Worm (Caenorhabditis elegans) whole organism, L4 larva: Measurements from ENCODE around the gene H21P03.10.

Experiments
- F10B5.3 ChIP-seq: sonication (generic microtip); optimal IDR thresholded peaks from 2 replicates; lab custom pipeline; 2016; ENCODE audit warnings: mild to moderate bottlenecking, missing genetic modification characterization, missing compliant biosample characterization
- F49E8.2 ChIP-seq: sonication (generic microtip); optimal IDR thresholded peaks from 2 replicates; lab custom pipeline; 2016; ENCODE audit warnings: missing compliant biosample characterization, mild to moderate bottlenecking, missing genetic modification characterization, borderline replicate concordance
- Y105C5A.15 ChIP-seq: fragments of 200-800 bp; sonication (Bioruptor generic); IDR thresholded peaks from 2 replicates; pipeline ENCODE4 v1.3.6; 2022; ENCODE audit warnings: missing genetic modification characterization, missing compliant biosample characterization
- Y5F2A.4 ChIP-seq: fragments of 200-800 bp; sonication (Bioruptor generic); optimal IDR thresholded peaks from 2 replicates; lab custom pipeline; 2018; ENCODE audit warnings: mild to moderate bottlenecking, missing genetic modification characterization, missing compliant biosample characterization
- ZK337.2 ChIP-seq: fragments of 200-800 bp; sonication (Bioruptor generic); IDR thresholded peaks from 2 replicates; pipeline ENCODE4 v1.3.6; 2022; ENCODE audit warnings: missing genetic modification reagents, missing genetic modification characterization, missing compliant biosample characterization
- aha-1 ChIP-seq: fragments of 150-350 bp; peaks from one replicate; lab custom pipeline; 2014; ENCODE audit warnings: missing biosample characterization, missing genetic modification characterization
- ceh-20 ChIP-seq: fragments of 200-800 bp; sonication (Bioruptor generic); IDR thresholded peaks from 2 replicates; pipeline ENCODE4 v1.3.6; 2022; ENCODE audit warnings: missing genetic modification reagents, missing genetic modification characterization, missing compliant biosample characterization
- ceh-82 ChIP-seq: sonication (generic microtip); optimal IDR thresholded peaks from 2 replicates; lab custom pipeline; 2017; ENCODE audit warnings: missing biosample characterization, missing genetic modification characterization
- ces-1 ChIP-seq: fragments of 150-350 bp; sonication (generic microtip); optimal IDR thresholded peaks from 4 replicates; lab custom pipeline; 2014; ENCODE audit warnings: missing biosample characterization, missing genetic modification reagents, missing genetic modification characterization
- cey-2 ChIP-seq: sonication (generic microtip); optimal IDR thresholded peaks from 3 replicates; lab custom pipeline; 2017; ENCODE audit warnings: missing genetic modification characterization, mild to moderate bottlenecking, missing compliant biosample characterization, antibody characterized with exemption, borderline replicate concordance; ENCODE audit not compliant: insufficient read depth
- daf-16 ChIP-seq, 3 experiments: sonication (generic microtip); optimal IDR thresholded peaks; 2 replicates each; lab custom pipeline; 2016 to 2017; ENCODE audit warnings: missing genetic modification characterization in 3 of 3, missing genetic modification reagents in 3 of 3, mild to moderate bottlenecking in 2 of 3, missing compliant biosample characterization in 2 of 3, missing biosample characterization in 1 of 3, moderate library complexity in 1 of 3
- daf-19 ChIP-seq: fragments of 200-800 bp; sonication (Bioruptor generic); conservative IDR thresholded peaks from 2 replicates; pipeline ENCODE4 v1.3.6; 2022; ENCODE audit warnings: missing genetic modification characterization, missing compliant biosample characterization
- daf-8 ChIP-seq: fragments of 200-800 bp; sonication (Bioruptor generic); IDR thresholded peaks from 2 replicates; pipeline ENCODE4 v1.3.6; 2022; ENCODE audit warnings: missing genetic modification characterization, missing compliant biosample characterization
- dmd-6 ChIP-seq: fragments of 200-800 bp; sonication (Bioruptor generic); IDR thresholded peaks from 2 replicates; pipeline ENCODE4 v1.3.6; 2022; ENCODE audit warnings: missing genetic modification reagents, missing genetic modification characterization, missing compliant biosample characterization
- dpl-1 ChIP-seq: fragments of 150-350 bp; optimal IDR thresholded peaks from 2 replicates; lab custom pipeline; 2014; ENCODE audit warnings: missing biosample characterization, missing genetic modification reagents, missing genetic modification characterization
- duxl-1 ChIP-seq: sonication (generic microtip); optimal IDR thresholded peaks from 2 replicates; lab custom pipeline; 2016; ENCODE audit warnings: mild to moderate bottlenecking, missing genetic modification characterization, moderate library complexity, missing compliant biosample characterization; ENCODE audit not compliant: poor library complexity
- dve-1 ChIP-seq: sonication (generic microtip); optimal IDR thresholded peaks from 2 replicates; lab custom pipeline; 2017; ENCODE audit warnings: antibody characterized with exemption, mild to moderate bottlenecking, missing genetic modification characterization, missing compliant biosample characterization; ENCODE audit not compliant: insufficient read depth
- egl-43 ChIP-seq: fragments of 200-800 bp; sonication (Bioruptor generic); IDR thresholded peaks from 2 replicates; pipeline ENCODE4 v1.3.6; 2022; ENCODE audit warnings: missing genetic modification reagents, missing genetic modification characterization, missing compliant biosample characterization
- fkh-10 ChIP-seq: fragments of 150-350 bp; optimal IDR thresholded peaks from 2 replicates; lab custom pipeline; 2014; ENCODE audit warnings: missing biosample characterization, missing genetic modification reagents, missing genetic modification characterization
- fos-1 ChIP-seq: fragments of 150-350 bp; optimal IDR thresholded peaks from 2 replicates; lab custom pipeline; 2014; ENCODE audit warnings: missing biosample characterization, missing genetic modification characterization
- hlh-11 ChIP-seq: fragments of 200-800 bp; sonication (Bioruptor generic); optimal IDR thresholded peaks from 2 replicates; lab custom pipeline; 2018; ENCODE audit warnings: mild to moderate bottlenecking, missing genetic modification characterization, missing compliant biosample characterization
- lin-13 ChIP-seq: fragments of 150-350 bp; optimal IDR thresholded peaks from 2 replicates; lab custom pipeline; 2014; ENCODE audit warnings: missing biosample characterization, missing genetic modification reagents, missing genetic modification characterization
- lin-15B ChIP-seq: fragments of 150-350 bp; sonication (generic microtip); optimal IDR thresholded peaks from 3 replicates; lab custom pipeline; 2014; ENCODE audit warnings: missing biosample characterization, missing genetic modification characterization
- lin-38 ChIP-seq: fragments of 200-800 bp; sonication (Bioruptor generic); IDR thresholded peaks from 2 replicates; pipeline ENCODE4 v1.3.6; 2022; ENCODE audit warnings: missing genetic modification reagents, missing genetic modification characterization, missing compliant biosample characterization
- lsy-2 ChIP-seq, 2 experiments: fragments of 150-350 bp in 1 of 2; sonication (generic microtip) in 1 of 2; optimal IDR thresholded peaks; 2 replicates each; lab custom pipeline; 2014 to 2017; ENCODE audit warnings: missing biosample characterization in 2 of 2, missing genetic modification characterization in 2 of 2
- mdl-1 ChIP-seq, 2 experiments: fragments of 150-350 bp in 1 of 2; sonication (generic microtip) in 1 of 2; optimal IDR thresholded peaks; 2 replicates each; lab custom pipeline; 2014 to 2017; ENCODE audit warnings: missing biosample characterization in 2 of 2, missing genetic modification characterization in 2 of 2
- mep-1 ChIP-seq: fragments of 150-350 bp; sonication (generic microtip); optimal IDR thresholded peaks from 3 replicates; lab custom pipeline; 2014; ENCODE audit warnings: missing biosample characterization, missing genetic modification characterization
- mxl-2 ChIP-seq: fragments of 200-800 bp; sonication (Bioruptor generic); conservative IDR thresholded peaks from 2 replicates; pipeline ENCODE4 v1.3.6; 2022; ENCODE audit warnings: missing genetic modification reagents, missing genetic modification characterization, missing compliant biosample characterization
- nhr-102 ChIP-seq: sonication (generic microtip); optimal IDR thresholded peaks from 2 replicates; lab custom pipeline; 2016; ENCODE audit warnings: mild to moderate bottlenecking, missing genetic modification characterization, moderate library complexity, missing compliant biosample characterization
- nhr-111 ChIP-seq: fragments of 200-800 bp; sonication (Bioruptor generic); optimal IDR thresholded peaks from 2 replicates; lab custom pipeline; 2018; ENCODE audit warnings: mild to moderate bottlenecking, missing genetic modification characterization, missing compliant biosample characterization
- nhr-25 ChIP-seq: sonication (generic microtip); optimal IDR thresholded peaks from 2 replicates; lab custom pipeline; 2017; ENCODE audit warnings: missing genetic modification characterization, mild to moderate bottlenecking, missing compliant biosample characterization, antibody characterized with exemption, moderate library complexity, borderline replicate concordance; ENCODE audit not compliant: insufficient read depth
- nhr-28 ChIP-seq: fragments of 150-350 bp; optimal IDR thresholded peaks from 2 replicates; lab custom pipeline; 2014; ENCODE audit warnings: missing biosample characterization, missing genetic modification characterization
- nhr-48 ChIP-seq: sonication (generic microtip); optimal IDR thresholded peaks from 2 replicates; lab custom pipeline; 2016; ENCODE audit warnings: mild to moderate bottlenecking, missing genetic modification characterization, missing compliant biosample characterization
- nhr-6 ChIP-seq: fragments of 150-350 bp; optimal IDR thresholded peaks from 2 replicates; lab custom pipeline; 2014; ENCODE audit warnings: missing biosample characterization, missing genetic modification characterization
- nhr-77 ChIP-seq: fragments of 150-350 bp; optimal IDR thresholded peaks from 2 replicates; lab custom pipeline; 2014; ENCODE audit warnings: missing biosample characterization, missing genetic modification characterization
- pqm-1 ChIP-seq: sonication (generic microtip); optimal IDR thresholded peaks from 2 replicates; lab custom pipeline; 2017; ENCODE audit warnings: missing biosample characterization, missing genetic modification characterization
- rbr-2 ChIP-seq: sonication (generic microtip); optimal IDR thresholded peaks from 2 replicates; lab custom pipeline; 2016; ENCODE audit warnings: missing genotype, missing genetic modification characterization, missing compliant biosample characterization
- spr-1 ChIP-seq: sonication (generic microtip); optimal IDR thresholded peaks from 2 replicates; lab custom pipeline; 2016; ENCODE audit warnings: mild to moderate bottlenecking, missing genetic modification characterization, missing compliant biosample characterization
- tag-97 ChIP-seq: fragments of 200-800 bp; sonication (Bioruptor generic); IDR thresholded peaks from 2 replicates; pipeline ENCODE4 v1.3.6; 2022; ENCODE audit warnings: missing genetic modification characterization, missing compliant biosample characterization
- unc-130 ChIP-seq: sonication (generic microtip); optimal IDR thresholded peaks from 2 replicates; lab custom pipeline; 2016; ENCODE audit warnings: missing genetic modification reagents, missing genetic modification characterization, missing compliant biosample characterization
- unc-62 ChIP-seq, 3 experiments: fragments of 150-350 bp in 1 of 3; sonication (generic microtip); optimal IDR thresholded peaks in 2 of 3; peaks in 1 of 3; 1 replicate in 1 of 3; 2 replicates in 2 of 3; lab custom pipeline; 2014 to 2017; ENCODE audit warnings: missing biosample characterization in 3 of 3, missing genetic modification characterization in 3 of 3, missing genetic modification reagents in 3 of 3, missing genotype in 1 of 3
- zfp-2 ChIP-seq: sonication (generic microtip); optimal IDR thresholded peaks from 2 replicates; lab custom pipeline; 2016; ENCODE audit warnings: mild to moderate bottlenecking, missing genetic modification characterization, missing compliant biosample characterization
- zfp-3 ChIP-seq: fragments of 200-800 bp; sonication (Bioruptor generic); conservative IDR thresholded peaks from 2 replicates; pipeline ENCODE4 v1.3.6; 2022; ENCODE audit warnings: missing genetic modification reagents, missing genetic modification characterization, missing compliant biosample characterization

Gene H21P03.10

DNA sequence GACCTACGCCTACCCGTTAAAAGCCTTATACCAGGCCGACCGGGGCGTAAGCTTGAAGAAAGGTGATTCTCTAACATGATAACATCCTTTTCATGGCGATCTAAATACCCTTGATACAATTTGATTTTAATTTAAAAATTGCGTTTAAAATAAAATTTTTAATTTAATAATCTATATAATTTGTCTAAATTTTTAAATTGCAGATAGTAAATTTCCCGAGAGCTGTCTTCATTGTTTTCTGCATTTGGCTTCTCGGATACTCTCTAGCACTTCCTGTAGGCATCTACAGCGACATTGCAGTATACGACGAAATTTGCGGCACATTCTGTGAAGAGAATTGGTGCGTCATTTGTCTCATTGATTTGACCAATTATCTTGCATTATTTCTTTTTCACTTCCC lies 39.2 kb upstream of the H21P03.10 start:
- TF ChIP-seq nhr-25, result no peak
- peak in 1 of 2 experiments; percentile 90 for TF ChIP-seq unc-62 (GFP tag; optimal IDR thresholded peaks at IDR 0.05 in 1 of 2; lab: Kevin White, UChicago)
- no peak for TF ChIP-seq unc-62 (tag; optimal IDR thresholded peaks at IDR 0.05; lab: Kevin White, UChicago)

DNA sequence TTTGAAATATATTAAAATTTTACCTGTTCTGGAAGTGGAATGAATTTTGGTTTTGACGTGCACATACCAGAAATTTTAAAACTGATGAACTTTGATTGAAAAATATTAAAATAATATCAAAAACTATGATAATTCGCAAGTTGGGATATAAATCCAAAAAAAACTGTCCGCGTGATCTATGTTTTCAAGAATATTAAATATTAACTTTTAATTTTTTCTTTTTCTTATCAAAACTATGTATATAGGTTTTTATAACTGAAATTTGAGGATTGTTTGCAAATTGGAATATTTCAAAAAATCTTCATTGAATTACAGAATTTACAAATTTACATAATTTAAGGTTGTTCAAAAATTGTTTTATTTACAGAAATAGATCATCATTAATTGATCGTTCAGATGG lies 35.4 kb upstream of the H21P03.10 start, which contains the start of gene C10C6.3:
TSS of gene C10C6.3 (minus strand) at position 101 of the 400 bp plus-strand sequence.
- TF ChIP-seq F49E8.2 (tag; lab: Kevin White, UChicago), result no peak
- no peak for TF ChIP-seq ceh-20 (GFP tag; lab: Robert Waterston, UW)
- no peak for TF ChIP-seq daf-19 (GFP tag; lab: Robert Waterston, UW)
- no peak for TF ChIP-seq rbr-2
- TF ChIP-seq spr-1 (tag; lab: Kevin White, UChicago), result no peak
- TF ChIP-seq egl-43 (GFP tag; lab: Robert Waterston, UW), result no peak
- no peak for TF ChIP-seq nhr-102 (tag; lab: Kevin White, UChicago)
- TF ChIP-seq lin-38 (GFP tag; lab: Robert Waterston, UW), result no peak
- no peak for TF ChIP-seq nhr-6 (tag; lab: Kevin White, UChicago)
- TF ChIP-seq ceh-82 (tag; lab: Kevin White, UChicago), result no peak
- TF ChIP-seq duxl-1 (tag; lab: Kevin White, UChicago), result no peak
- TF ChIP-seq mdl-1 (tag; optimal IDR thresholded peaks at IDR 0.05; lab: Kevin White, UChicago), result no peak
- no peak for TF ChIP-seq nhr-77
- no peak for TF ChIP-seq fos-1 (tag; lab: Kevin White, UChicago)
- TF ChIP-seq nhr-28, result no peak
- TF ChIP-seq fkh-10, result no peak
- TF ChIP-seq dmd-6 (GFP tag; lab: Robert Waterston, UW), result no peak
- no peak for TF ChIP-seq daf-8

DNA sequence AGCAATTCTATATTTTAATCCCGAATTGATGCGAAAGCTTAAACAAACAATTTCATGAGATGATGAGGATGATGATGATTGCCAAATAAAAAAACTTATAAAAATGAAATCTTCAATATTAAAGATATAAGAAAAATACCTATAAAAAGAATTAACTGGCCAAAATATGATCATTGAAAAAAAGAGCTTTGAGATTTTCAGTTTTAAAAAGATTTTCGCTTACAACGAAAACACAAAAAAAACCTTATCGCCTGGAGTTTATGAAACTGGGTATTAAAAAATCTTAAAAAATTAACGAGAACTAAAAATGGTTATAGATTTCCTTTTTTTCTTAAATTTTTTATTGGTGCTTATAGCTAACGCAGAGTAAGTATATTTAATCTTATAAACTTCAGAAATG lies 33.1 kb upstream of the H21P03.10 start, which contains the start of gene C10C6.7:
TSS of gene C10C6.7 (minus strand) at position 101 of the 400 bp plus-strand sequence.
- no peak for TF ChIP-seq nhr-111 (GFP tag; lab: Kevin White, UChicago)
- no peak for TF ChIP-seq nhr-25
- TF ChIP-seq hlh-11, result no peak
- TF ChIP-seq F10B5.3, result no peak
- TF ChIP-seq lin-13, result no peak
- no peak for TF ChIP-seq ces-1 (GFP tag; lab: Kevin White, UChicago)
- no peak for TF ChIP-seq zfp-2 (tag; lab: Kevin White, UChicago)
- TF ChIP-seq cey-2 (tag; lab: Kevin White, UChicago), result no peak

DNA sequence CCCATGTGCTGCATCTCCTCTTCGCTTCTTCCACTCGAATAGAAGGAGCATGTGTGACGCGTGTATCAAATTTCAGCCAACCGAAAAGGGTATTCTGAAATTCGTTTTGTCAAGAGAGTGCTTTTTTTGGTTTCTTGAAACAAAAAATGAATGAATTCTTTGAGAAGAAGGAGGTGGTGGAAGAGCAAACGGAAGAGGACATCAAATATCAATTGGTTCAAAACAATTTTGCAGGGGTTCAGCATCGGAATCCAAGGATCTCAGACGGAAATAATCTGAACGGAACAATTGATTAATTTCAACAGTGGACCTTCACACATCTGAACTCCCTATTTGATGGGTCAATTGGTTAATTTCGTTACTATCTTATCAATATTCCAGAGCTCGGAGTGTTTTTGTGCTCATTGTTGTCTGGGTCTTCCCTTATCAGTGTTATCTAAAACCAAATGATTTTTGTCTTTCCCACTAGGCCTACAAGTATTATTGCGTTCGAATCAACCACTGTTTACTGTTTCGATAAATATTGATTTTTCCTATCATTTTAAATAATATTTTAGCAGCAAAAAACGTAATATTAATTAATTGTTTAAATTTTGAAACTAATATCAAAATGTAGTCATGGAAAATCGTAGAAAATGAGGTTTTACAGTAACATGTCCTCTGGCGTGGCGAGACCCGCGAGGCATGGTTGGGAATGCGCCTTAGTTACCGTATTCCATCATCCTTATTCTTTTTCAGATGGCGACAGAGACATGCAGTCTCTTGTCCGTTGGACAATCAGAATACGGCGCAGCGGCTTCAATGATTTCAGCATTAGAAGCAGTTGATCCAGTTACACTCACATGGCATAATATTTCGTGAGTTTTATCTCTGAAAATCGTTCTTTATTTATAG lies 30.6 kb upstream of the H21P03.10 start, which contains the start of the genes C10C6.13 and wht-2:
TSS of gene C10C6.13 (minus strand) at position 51 of the 894 bp plus-strand sequence.
TSS of gene wht-2 (plus strand) at position 739 of the 894 bp plus-strand sequence.
- peak; percentile 58 for TF ChIP-seq aha-1 (tag; lab: Kevin White, UChicago)
- no peak for TF ChIP-seq mep-1 (tag; lab: Kevin White, UChicago)
- TF ChIP-seq mxl-2 (GFP tag; lab: Robert Waterston, UW), result no peak
- TF ChIP-seq unc-130 (GFP tag; lab: Kevin White, UChicago), result no peak
- no peak for TF ChIP-seq ZK337.2 (GFP tag; lab: Robert Waterston, UW)
- no peak for TF ChIP-seq nhr-6 (tag; lab: Kevin White, UChicago)
- TF ChIP-seq Y105C5A.15 (GFP tag; lab: Robert Waterston, UW), result no peak
- no peak for TF ChIP-seq zfp-3
- TF ChIP-seq pqm-1 (tag; lab: Kevin White, UChicago), result peak; percentile 82
- TF ChIP-seq dpl-1, result no peak
- TF ChIP-seq nhr-48 (tag; lab: Kevin White, UChicago), result no peak
- TF ChIP-seq lin-15B (tag; lab: Kevin White, UChicago), result no peak
- no peak for TF ChIP-seq duxl-1 (tag; lab: Kevin White, UChicago)
- peak; percentile 81 for TF ChIP-seq nhr-28
- TF ChIP-seq lsy-2 (tag; optimal IDR thresholded peaks at IDR 0.05; lab: Kevin White, UChicago), result no peak
- TF ChIP-seq daf-16 (GFP tag; optimal IDR thresholded peaks at IDR 0.05; lab: Kevin White, UChicago), result no peak
- peak; percentile 95 for TF ChIP-seq daf-16 (tag; optimal IDR thresholded peaks at IDR 0.05; lab: Kevin White, UChicago)
- no peak for TF ChIP-seq Y5F2A.4
- no peak for TF ChIP-seq ceh-82 (tag; lab: Kevin White, UChicago)
- TF ChIP-seq dve-1 (tag; lab: Kevin White, UChicago), result peak; percentile 72
- TF ChIP-seq tag-97 (GFP tag; lab: Robert Waterston, UW), result no peak
